Fruit fly (Drosophila melanogaster) whole organism, embryonic: Measurements from ENCODE around the gene Ser12.

Source experiments
- Bgb ChIP-seq: fragments of 200-800 bp; sonication (Bioruptor generic); IDR thresholded peaks from 2 replicates; pipeline ENCODE4 v1.3.6; 2022; ENCODE audit warnings: missing biosample characterization, missing genetic modification characterization; ENCODE audit not compliant: partially characterized antibody
- CG1024 ChIP-seq: fragments of 200-800 bp; sonication (Bioruptor generic); IDR thresholded peaks from 2 replicates; pipeline ENCODE4 v1.3.6; 2022; ENCODE audit warnings: missing biosample characterization, missing genetic modification characterization
- CG10267 ChIP-seq: fragments of 200-800 bp; sonication (Bioruptor generic); optimal IDR thresholded peaks from 2 replicates; lab custom pipeline; 2018; ENCODE audit warnings: missing biosample characterization, mild to moderate bottlenecking, missing genetic modification characterization, moderate library complexity
- CG10274 ChIP-seq: fragments of 200-800 bp; sonication (Bioruptor generic); optimal IDR thresholded peaks from 3 replicates; lab custom pipeline; 2017; ENCODE audit warnings: missing biosample characterization, mild to moderate bottlenecking, missing genetic modification characterization
- CG10543 ChIP-seq: fragments of 200-800 bp; sonication (Bioruptor generic); optimal IDR thresholded peaks from 3 replicates; lab custom pipeline; 2017; ENCODE audit warnings: missing biosample characterization, mild to moderate bottlenecking, missing genetic modification characterization, moderate library complexity
- CG11695 ChIP-seq: fragments of 200-800 bp; sonication (Bioruptor generic); IDR thresholded peaks from 3 replicates; pipeline ENCODE4 v1.3.6; 2022; ENCODE audit warnings: missing biosample characterization, missing genetic modification characterization
- CG17912 ChIP-seq: fragments of 200-800 bp; sonication (Bioruptor generic); optimal IDR thresholded peaks from 2 replicates; lab custom pipeline; 2018; ENCODE audit warnings: missing biosample characterization, mild to moderate bottlenecking, missing genetic modification characterization
- CG30431 ChIP-seq: fragments of 200-800 bp; sonication (Bioruptor generic); optimal IDR thresholded peaks from 2 replicates; lab custom pipeline; 2017; ENCODE audit warnings: missing biosample characterization, missing genetic modification characterization
- CG32532 ChIP-seq: fragments of 200-800 bp; sonication (Bioruptor generic); IDR thresholded peaks from 2 replicates; pipeline ENCODE4 v1.3.6; 2022; ENCODE audit warnings: missing biosample characterization, missing genetic modification characterization
- CG4820 ChIP-seq: fragments of 200-800 bp; sonication (Bioruptor generic); optimal IDR thresholded peaks from 3 replicates; lab custom pipeline; 2016; ENCODE audit warnings: missing biosample characterization, missing genetic modification characterization
- CG6813 ChIP-seq: fragments of 200-800 bp; sonication (Bioruptor generic); optimal IDR thresholded peaks from 2 replicates; lab custom pipeline; 2017; ENCODE audit warnings: missing biosample characterization, missing genetic modification characterization, mild to moderate bottlenecking, moderate library complexity, missing genetic modification reagents
- CG6854 ChIP-seq: fragments of 200-800 bp; sonication (Bioruptor generic); optimal IDR thresholded peaks from 3 replicates; lab custom pipeline; 2017; ENCODE audit warnings: missing biosample characterization, mild to moderate bottlenecking, missing genetic modification characterization
- CG7963 ChIP-seq: fragments of 200-800 bp; sonication (Bioruptor generic); IDR thresholded peaks from 3 replicates; pipeline ENCODE4 v1.3.6; 2022; ENCODE audit warnings: missing biosample characterization, missing genetic modification characterization; ENCODE audit not compliant: partially characterized antibody
- Camta ChIP-seq: fragments of 200-800 bp; sonication (Bioruptor generic); optimal IDR thresholded peaks from 2 replicates; lab custom pipeline; 2016; ENCODE audit warnings: missing biosample characterization, missing genetic modification characterization
- D ChIP-seq, 2 experiments: fragments of 200-800 bp in 1 of 2; fragments of >200 bp in 1 of 2; sonication (Bioruptor generic) in 1 of 2; optimal IDR thresholded peaks; 2 replicates in 1 of 2; 3 replicates in 1 of 2; lab custom pipeline; 2017; ENCODE audit warnings: mild to moderate bottlenecking in 1 of 2, missing biosample characterization in 1 of 2, missing genetic modification characterization in 1 of 2, missing genetic modification reagents in 1 of 2
- Dad ChIP-seq: fragments of 200-800 bp; sonication (Bioruptor generic); optimal IDR thresholded peaks from 3 replicates; lab custom pipeline; 2016; ENCODE audit warnings: missing biosample characterization, missing genetic modification characterization
- Dfd ChIP-seq, 2 experiments: fragments of >200 bp; optimal IDR thresholded peaks; 2 replicates each; lab custom pipeline; 2017; ENCODE audit warnings: missing biosample characterization in 2 of 2, missing genetic modification characterization in 2 of 2
- H15 ChIP-seq: fragments of 200-800 bp; sonication (Bioruptor generic); IDR thresholded peaks from 3 replicates; pipeline ENCODE4 v1.3.6; 2022; ENCODE audit warnings: missing biosample characterization, missing genetic modification characterization
- HLH4C ChIP-seq: fragments of 200-800 bp; sonication (Bioruptor generic); IDR thresholded peaks from 3 replicates; pipeline ENCODE4 v1.3.6; 2022; ENCODE audit warnings: missing biosample characterization, missing genetic modification characterization; ENCODE audit not compliant: partially characterized antibody
- HLH54F ChIP-seq: fragments of 200-800 bp; sonication (Bioruptor generic); optimal IDR thresholded peaks from 3 replicates; lab custom pipeline; 2016; ENCODE audit warnings: missing biosample characterization, missing genetic modification characterization
- HmgD ChIP-seq: fragments of 200-800 bp; sonication (Bioruptor generic); optimal IDR thresholded peaks from 3 replicates; lab custom pipeline; 2016; ENCODE audit warnings: missing biosample characterization, missing genetic modification characterization
- Max ChIP-seq: fragments of 200-800 bp; sonication (Bioruptor generic); optimal IDR thresholded peaks from 2 replicates; lab custom pipeline; 2016; ENCODE audit warnings: missing biosample characterization, mild to moderate bottlenecking, missing genetic modification characterization
- Mes4 ChIP-seq: fragments of 200-800 bp; sonication (Bioruptor generic); optimal IDR thresholded peaks from 2 replicates; lab custom pipeline; 2016; ENCODE audit warnings: missing biosample characterization, missing genetic modification characterization
- Myb ChIP-seq: fragments of 200-800 bp; sonication (Bioruptor generic); optimal IDR thresholded peaks from 2 replicates; lab custom pipeline; 2016; ENCODE audit warnings: missing biosample characterization, missing genetic modification characterization
- Scr ChIP-seq: fragments of 200-800 bp; sonication (Bioruptor generic); IDR thresholded peaks from 2 replicates; pipeline ENCODE4 v1.3.6; 2022; ENCODE audit warnings: missing biosample characterization, missing genetic modification characterization; ENCODE audit not compliant: partially characterized antibody
- Ssrp ChIP-seq: fragments of 200-800 bp; sonication (Bioruptor generic); optimal IDR thresholded peaks from 2 replicates; lab custom pipeline; 2018; ENCODE audit warnings: missing biosample characterization, mild to moderate bottlenecking, missing genetic modification characterization, moderate library complexity
- ac ChIP-seq: fragments of 200-800 bp; sonication (Bioruptor generic); optimal IDR thresholded peaks from 3 replicates; lab custom pipeline; 2017; ENCODE audit warnings: missing biosample characterization, mild to moderate bottlenecking, missing genetic modification characterization
- ase ChIP-seq: fragments of 200-800 bp; sonication (Bioruptor generic); IDR thresholded peaks from 3 replicates; pipeline ENCODE4 v1.3.6; 2022; ENCODE audit warnings: missing biosample characterization, missing genetic modification characterization
- cg ChIP-seq: fragments of 200-800 bp; sonication (Bioruptor generic); optimal IDR thresholded peaks from 3 replicates; lab custom pipeline; 2019; ENCODE audit warnings: missing biosample characterization, mild to moderate bottlenecking, missing genetic modification characterization, moderate library complexity
- cwo ChIP-seq: fragments of 200-800 bp; sonication (Bioruptor generic); optimal IDR thresholded peaks from 3 replicates; lab custom pipeline; 2017; ENCODE audit warnings: missing biosample characterization, missing genetic modification characterization, mild to moderate bottlenecking, moderate library complexity, missing genetic modification reagents
- da ChIP-seq: fragments of 200-800 bp; sonication (Bioruptor generic); optimal IDR thresholded peaks from 2 replicates; lab custom pipeline; 2016; ENCODE audit warnings: missing biosample characterization, missing genetic modification characterization
- dati ChIP-seq: fragments of 200-800 bp; sonication (Bioruptor generic); IDR thresholded peaks from 2 replicates; pipeline ENCODE4 v1.3.6; 2022; ENCODE audit warnings: missing biosample characterization, missing genetic modification characterization
- dimm ChIP-seq: fragments of 200-800 bp; sonication (Bioruptor generic); IDR thresholded peaks from 2 replicates; pipeline ENCODE4 v1.3.6; 2022; ENCODE audit warnings: missing biosample characterization, missing genetic modification characterization
- ewg ChIP-seq: fragments of 200-800 bp; sonication (Bioruptor generic); optimal IDR thresholded peaks from 3 replicates; lab custom pipeline; 2017; ENCODE audit warnings: mild to moderate bottlenecking, missing biosample characterization, missing genetic modification reagents, missing genetic modification characterization
- eyg ChIP-seq: fragments of 200-800 bp; sonication (Bioruptor generic); optimal IDR thresholded peaks from 3 replicates; lab custom pipeline; 2016; ENCODE audit warnings: missing biosample characterization, missing genetic modification characterization
- gem ChIP-seq: fragments of 200-800 bp; sonication (Bioruptor generic); optimal IDR thresholded peaks from 2 replicates; lab custom pipeline; 2019; ENCODE audit warnings: missing biosample characterization, mild to moderate bottlenecking, missing genetic modification characterization, moderate library complexity
- grn ChIP-seq: fragments of 200-800 bp; sonication (Bioruptor generic); optimal IDR thresholded peaks from 3 replicates; lab custom pipeline; 2017; ENCODE audit warnings: missing biosample characterization, missing genetic modification characterization
- lbe ChIP-seq: fragments of 200-800 bp; sonication (Bioruptor generic); optimal IDR thresholded peaks from 2 replicates; lab custom pipeline; 2016; ENCODE audit warnings: missing biosample characterization, mild to moderate bottlenecking, missing genetic modification characterization
- luna ChIP-seq: fragments of 200-800 bp; sonication (Bioruptor generic); optimal IDR thresholded peaks from 2 replicates; lab custom pipeline; 2016; ENCODE audit warnings: missing biosample characterization, missing genetic modification characterization
- mld ChIP-seq: fragments of 200-800 bp; sonication (Bioruptor generic); IDR thresholded peaks from 3 replicates; pipeline ENCODE4 v1.3.6; 2022; ENCODE audit warnings: missing biosample characterization, missing genetic modification characterization; ENCODE audit not compliant: partially characterized antibody
- nom ChIP-seq: fragments of 200-800 bp; sonication (Bioruptor generic); optimal IDR thresholded peaks from 2 replicates; lab custom pipeline; 2017; ENCODE audit warnings: missing biosample characterization, missing genetic modification characterization, mild to moderate bottlenecking, moderate library complexity, missing genetic modification reagents
- oc ChIP-seq: fragments of 200-800 bp; sonication (Bioruptor generic); optimal IDR thresholded peaks from 2 replicates; lab custom pipeline; 2018; ENCODE audit warnings: missing biosample characterization, mild to moderate bottlenecking, missing genetic modification characterization, moderate library complexity
- pros ChIP-seq: fragments of 200-800 bp; sonication (Bioruptor generic); optimal IDR thresholded peaks from 3 replicates; lab custom pipeline; 2019; ENCODE audit warnings: missing biosample characterization, mild to moderate bottlenecking, missing genetic modification characterization, moderate library complexity
- sisA ChIP-seq: fragments of 200-800 bp; sonication (Bioruptor generic); IDR thresholded peaks from 2 replicates; pipeline ENCODE4 v1.3.6; 2022; ENCODE audit warnings: missing biosample characterization, missing genetic modification characterization
- slou ChIP-seq: fragments of 200-800 bp; sonication (Bioruptor generic); optimal IDR thresholded peaks from 3 replicates; lab custom pipeline; 2016; ENCODE audit warnings: missing biosample characterization, missing genetic modification characterization
- so ChIP-seq: fragments of 200-800 bp; sonication (Bioruptor generic); IDR thresholded peaks from 3 replicates; pipeline ENCODE4 v1.3.6; 2022; ENCODE audit warnings: missing biosample characterization, missing genetic modification characterization
- sr ChIP-seq: fragments of 200-800 bp; sonication (Bioruptor generic); IDR thresholded peaks from 3 replicates; pipeline ENCODE4 v1.3.6; 2022; ENCODE audit warnings: missing biosample characterization, missing genetic modification characterization
- trh ChIP-seq: fragments of 200-800 bp; sonication (Bioruptor generic); optimal IDR thresholded peaks from 2 replicates; lab custom pipeline; 2016; ENCODE audit warnings: missing biosample characterization, missing genetic modification characterization
- zen2 ChIP-seq: fragments of 200-800 bp; sonication (Bioruptor generic); IDR thresholded peaks from 3 replicates; pipeline ENCODE4 v1.3.6; 2022; ENCODE audit warnings: missing biosample characterization, missing genetic modification characterization; ENCODE audit not compliant: partially characterized antibody
- zfh1 ChIP-seq: fragments of 200-800 bp; sonication (Bioruptor generic); IDR thresholded peaks from 3 replicates; pipeline ENCODE4 v1.3.6; 2022; ENCODE audit warnings: missing biosample characterization, missing genetic modification characterization

Gene Ser12

DNA sequence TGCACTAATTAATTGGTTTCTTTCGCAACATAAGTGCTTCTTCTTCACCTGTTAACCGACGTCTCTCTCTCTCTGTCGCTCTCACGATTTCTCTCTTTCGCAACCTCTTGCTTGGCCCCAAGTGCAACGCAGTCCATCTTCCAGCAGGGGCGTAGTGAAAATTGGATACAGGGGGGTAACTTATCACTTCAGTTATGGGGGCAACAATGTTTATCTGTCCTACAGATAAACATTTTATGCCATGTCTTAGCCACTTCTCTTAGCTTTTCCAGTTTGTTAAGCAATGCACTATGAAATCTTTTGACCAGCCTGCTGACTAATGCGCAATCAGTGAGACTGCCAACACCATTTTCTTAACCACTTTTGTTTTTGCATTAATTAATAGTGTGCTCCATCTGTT is 23.8 kb downstream of the Ser12 start (continued):
- TF ChIP-seq CG10274 (no peak), pros (GFP tag; lab: Kevin White, UChicago) (peak; percentile 0), Camta (GFP tag; lab: Kevin White, UChicago) (no peak), cg (GFP tag; lab: Kevin White, UChicago) (no peak), cwo (GFP tag; lab: Kevin White, UChicago) (peak; percentile 11), Bgb (GFP tag; lab: Robert Waterston, UW) (no peak), CG17912 (GFP tag; lab: Kevin White, UChicago) (peak; percentile 52), oc (tag; lab: Kevin White, UChicago) (no peak), CG6854 (GFP tag; lab: Kevin White, UChicago) (no peak), CG7963 (no peak), Dad (GFP tag; lab: Kevin White, UChicago) (no peak), trh (no peak), Mes4 (GFP tag; lab: Kevin White, UChicago) (no peak), slou (GFP tag; lab: Kevin White, UChicago) (no peak), Ssrp (tag; lab: Kevin White, UChicago) (peak; percentile 30), sisA (GFP tag; lab: Robert Waterston, UW) (peak; percentile 59; the same call in 1 of the 2 replicates), H15 (GFP tag; lab: Robert Waterston, UW) (peak; percentile 69; the same call in 2 of the 3 replicates), dati (no peak; the same call in 1 of the 2 replicates), CG11695 (GFP tag; lab: Robert Waterston, UW) (peak; percentile 45; the same call in 1 of the 3 replicates), CG32532 (GFP tag; lab: Robert Waterston, UW) (peak; percentile 29; the same call in 1 of the 2 replicates), Dfd (GFP tag; optimal IDR thresholded peaks at IDR 0.05; lab: Kevin White, UChicago) (no peak), ewg (GFP tag; lab: Kevin White, UChicago) (no peak), CG10543 (GFP tag; lab: Kevin White, UChicago) (peak; percentile 15), HmgD (GFP tag; lab: Kevin White, UChicago) (no peak), CG10267 (tag; lab: Kevin White, UChicago) (peak; percentile 9), CG30431 (no peak), da (no peak), gem (tag; lab: Kevin White, UChicago) (peak; percentile 69), Myb (GFP tag; lab: Kevin White, UChicago) (no peak), CG4820 (no peak), HLH54F (GFP tag; lab: Kevin White, UChicago) (peak; percentile 10), mld (no peak), zfh1 (GFP tag; lab: Robert Waterston, UW) (peak; percentile 61; the same call in 1 of the 3 replicates), CG1024 (GFP tag; lab: Robert Waterston, UW) (peak; percentile 50; the same call in 1 of the 2 replicates), Max (GFP tag; lab: Kevin White, UChicago) (no peak), luna (no peak), grn (GFP tag; lab: Kevin White, UChicago) (no peak), Scr (GFP tag; lab: Robert Waterston, UW) (no peak), zen2 (GFP tag; lab: Robert Waterston, UW) (no peak), D (optimal IDR thresholded peaks at IDR 0.05; lab: Kevin White, UChicago) (no peak), D (GFP tag; optimal IDR thresholded peaks at IDR 0.05; lab: Kevin White, UChicago) (peak; percentile 0), dimm (GFP tag; lab: Robert Waterston, UW) (no peak), so (peak; percentile 61; the same call in 1 of the 3 replicates), ac (no peak), eyg (GFP tag; lab: Kevin White, UChicago) (no peak), CG6813 (GFP tag; lab: Kevin White, UChicago) (peak; percentile 42), sr (GFP tag; lab: Robert Waterston, UW) (peak; percentile 53; the same call in 1 of the 3 replicates), lbe (no peak), HLH4C (GFP tag; lab: Robert Waterston, UW) (no peak), ase (GFP tag; lab: Robert Waterston, UW) (peak; percentile 74; the same call in 2 of the 3 replicates), nom (GFP tag; lab: Kevin White, UChicago) (peak; percentile 49)
